ENCODE assay signal across 2 fruit fly cellular contexts in the genomic region with DNA sequence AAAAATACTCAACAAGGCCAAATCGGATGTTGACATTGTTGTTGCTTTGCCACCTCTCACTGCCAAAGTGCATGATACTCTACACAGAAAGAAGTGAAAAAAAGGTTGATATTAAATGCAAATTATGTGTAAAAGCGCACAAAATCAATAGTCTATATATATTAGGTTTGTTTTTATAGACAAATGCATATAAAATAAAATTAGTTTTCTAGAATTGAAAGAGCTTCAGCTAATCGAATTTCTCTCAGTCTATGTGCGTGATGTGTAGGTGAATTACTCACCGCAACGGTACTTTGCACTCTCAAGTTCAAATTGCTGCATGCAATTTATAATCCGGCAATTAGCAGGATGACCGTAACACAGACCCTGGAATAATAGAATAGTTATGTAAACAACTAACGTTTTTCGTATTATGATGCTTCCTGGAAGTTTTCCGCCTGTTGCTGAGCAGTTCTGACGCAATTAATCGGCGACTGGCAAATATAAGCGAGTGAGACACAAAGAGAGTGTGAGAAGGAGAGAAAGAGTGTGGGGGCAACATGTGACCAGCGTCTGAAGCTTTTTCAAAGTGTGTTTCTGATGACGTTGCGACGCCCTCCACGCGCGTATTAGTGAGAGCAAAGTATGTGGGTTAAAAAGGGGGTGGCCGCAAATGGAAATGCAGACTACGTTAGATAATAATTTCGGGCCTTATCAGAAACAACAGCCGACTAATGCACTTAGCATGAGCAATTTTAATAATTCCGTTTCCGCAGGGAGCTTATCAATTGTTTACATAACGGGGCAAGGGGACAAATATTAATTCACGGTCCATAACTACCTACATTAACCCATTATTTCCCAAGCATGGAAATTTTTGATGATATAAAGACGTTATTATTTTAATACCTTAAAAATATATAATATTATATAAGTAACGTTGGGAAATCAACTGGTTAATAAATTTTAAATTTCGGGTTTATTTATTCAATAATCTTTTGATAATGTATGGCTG.
TF ChIP-seq lines count a peak whose summit lies in the region.

No protein-coding gene starts in this region.

TF ChIP-seq in whole organism, embryonic, 481 proteins besides CTCF, POLR2A, EP300 and RAD21 (continued from another document and continues in another):
- TF ChIP-seq lov (optimal IDR thresholded peaks at IDR 0.05; lab: Kevin White, UChicago) = no peak
- peak; percentile 95 for TF ChIP-seq lov (GFP tag; IDR thresholded peaks at IDR 0.05; lab: Robert Waterston, UW)
- TF ChIP-seq CG17361 (GFP tag; IDR thresholded peaks at IDR 0.05; lab: Robert Waterston, UW) = peak; percentile 96
- no peak for TF ChIP-seq sc (optimal IDR thresholded peaks at IDR 0.05; lab: Kevin White, UChicago)
- TF ChIP-seq sc (GFP tag; optimal IDR thresholded peaks at IDR 0.05; lab: Kevin White, UChicago) = peak; percentile 74
- peak; percentile 36 for TF ChIP-seq Usf (GFP tag; optimal IDR thresholded peaks at IDR 0.05; lab: Kevin White, UChicago)
- TF ChIP-seq Side (GFP tag; optimal IDR thresholded peaks at IDR 0.05; lab: Kevin White, UChicago) = peak; percentile 75
- peak; percentile 96 for TF ChIP-seq ara (GFP tag; IDR thresholded peaks at IDR 0.05; lab: Robert Waterston, UW)
- peak; percentile 95 for TF ChIP-seq nmo (GFP tag; optimal IDR thresholded peaks at IDR 0.05; lab: Kevin White, UChicago)
- peak; percentile 94 for TF ChIP-seq chm (GFP tag; IDR thresholded peaks at IDR 0.05; lab: Robert Waterston, UW)
- TF ChIP-seq ind (GFP tag; optimal IDR thresholded peaks at IDR 0.05; lab: Kevin White, UChicago) = peak; percentile 95
- peak; percentile 87 for TF ChIP-seq slou (GFP tag; optimal IDR thresholded peaks at IDR 0.05; lab: Kevin White, UChicago)
- peak; percentile 82 for TF ChIP-seq PHDP (tag; optimal IDR thresholded peaks at IDR 0.05; lab: Kevin White, UChicago)
- no peak for TF ChIP-seq CG34224 (GFP tag; IDR thresholded peaks at IDR 0.05; lab: Robert Waterston, UW; ENCODE audit: partially characterized antibody)
- TF ChIP-seq CG9932 (GFP tag; IDR thresholded peaks at IDR 0.05; lab: Robert Waterston, UW) = peak; percentile 93
- TF ChIP-seq gfzf (GFP tag; optimal IDR thresholded peaks at IDR 0.05; lab: Kevin White, UChicago) = no peak
- peak; percentile 95 for TF ChIP-seq lab (GFP tag; optimal IDR thresholded peaks at IDR 0.05; lab: Kevin White, UChicago)
- TF ChIP-seq Fer3 (tag; optimal IDR thresholded peaks at IDR 0.05; lab: Kevin White, UChicago) = peak; percentile 94
- peak; percentile 89 for TF ChIP-seq CG11504 (tag; optimal IDR thresholded peaks at IDR 0.05; lab: Kevin White, UChicago)
- peak; percentile 97 for TF ChIP-seq CG9727 (GFP tag; optimal IDR thresholded peaks at IDR 0.05; lab: Kevin White, UChicago)
- peak; percentile 57 for TF ChIP-seq CG13894 (tag; optimal IDR thresholded peaks at IDR 0.05; lab: Kevin White, UChicago)
- TF ChIP-seq Hey (tag; optimal IDR thresholded peaks at IDR 0.05; lab: Kevin White, UChicago) = no peak
- TF ChIP-seq CG8281 (tag; optimal IDR thresholded peaks at IDR 0.05; lab: Kevin White, UChicago) = peak; percentile 71
- peak; percentile 81; the same call in 2 of the 3 replicates for TF ChIP-seq jigr1 (GFP tag; IDR thresholded peaks at IDR 0.05; lab: Robert Waterston, UW)
- TF ChIP-seq CG8089 (GFP tag; optimal IDR thresholded peaks at IDR 0.05; lab: Kevin White, UChicago) = peak; percentile 58
- TF ChIP-seq yki (optimal IDR thresholded peaks at IDR 0.05; lab: Kevin White, UChicago) = no peak
- TF ChIP-seq CG31441 (GFP tag; IDR thresholded peaks at IDR 0.05; lab: Robert Waterston, UW) = peak; percentile 94
- TF ChIP-seq Bdp1 (GFP tag; optimal IDR thresholded peaks at IDR 0.05; lab: Kevin White, UChicago) = peak; percentile 35
- peak; percentile 75 for TF ChIP-seq CG10274 (GFP tag; optimal IDR thresholded peaks at IDR 0.05; lab: Kevin White, UChicago)
- TF ChIP-seq bigmax (GFP tag; optimal IDR thresholded peaks at IDR 0.05; lab: Kevin White, UChicago) = no peak
- TF ChIP-seq CG7372 (GFP tag; IDR thresholded peaks at IDR 0.05; lab: Robert Waterston, UW) = peak; percentile 85
- TF ChIP-seq ato (GFP tag; IDR thresholded peaks at IDR 0.05; lab: Robert Waterston, UW; ENCODE audit: partially characterized antibody) = no peak
- TF ChIP-seq CG6791 (GFP tag; IDR thresholded peaks at IDR 0.05; lab: Robert Waterston, UW; ENCODE audit: partially characterized antibody) = no peak
- peak; percentile 57 for TF ChIP-seq cg (GFP tag; optimal IDR thresholded peaks at IDR 0.05; lab: Kevin White, UChicago)
- peak; percentile 88 for TF ChIP-seq gt (GFP tag; IDR thresholded peaks at IDR 0.05; lab: Robert Waterston, UW)
- TF ChIP-seq CG11398 (GFP tag; optimal IDR thresholded peaks at IDR 0.05; lab: Kevin White, UChicago) = peak; percentile 40
- peak; percentile 95 for TF ChIP-seq B-H1 (GFP tag; IDR thresholded peaks at IDR 0.05; lab: Robert Waterston, UW)
- peak; percentile 54 for TF ChIP-seq CG17912 (GFP tag; optimal IDR thresholded peaks at IDR 0.05; lab: Kevin White, UChicago)
- TF ChIP-seq salm (tag; optimal IDR thresholded peaks at IDR 0.05; lab: Kevin White, UChicago) = peak; percentile 73
- TF ChIP-seq crc (GFP tag; optimal IDR thresholded peaks at IDR 0.05; lab: Kevin White, UChicago) = no peak
- peak; percentile 37 for TF ChIP-seq p53 (GFP tag; optimal IDR thresholded peaks at IDR 0.05; lab: Kevin White, UChicago)
- peak; percentile 97 for TF ChIP-seq ci (GFP tag; IDR thresholded peaks at IDR 0.05; lab: Robert Waterston, UW)
- peak; percentile 91 for TF ChIP-seq Six4 (GFP tag; optimal IDR thresholded peaks at IDR 0.05; lab: Kevin White, UChicago)
- peak; percentile 94 for TF ChIP-seq CG11695 (GFP tag; IDR thresholded peaks at IDR 0.05; lab: Robert Waterston, UW)
- peak; percentile 91 for TF ChIP-seq Sox100B (GFP tag; optimal IDR thresholded peaks at IDR 0.05; lab: Kevin White, UChicago)
- TF ChIP-seq Ptx1 (GFP tag; IDR thresholded peaks at IDR 0.05; lab: Robert Waterston, UW) = peak; percentile 97
- TF ChIP-seq pfk (GFP tag; optimal IDR thresholded peaks at IDR 0.05; lab: Kevin White, UChicago) = no peak
- peak; percentile 98 for TF ChIP-seq sens (GFP tag; lab: Kevin White, UChicago)
- TF ChIP-seq chinmo (GFP tag; IDR thresholded peaks at IDR 0.05; lab: Robert Waterston, UW; ENCODE audit: partially characterized antibody) = peak; percentile 88
- TF ChIP-seq sim (GFP tag; IDR thresholded peaks at IDR 0.05; lab: Robert Waterston, UW) = peak; percentile 94
- TF ChIP-seq Hmx (GFP tag; optimal IDR thresholded peaks at IDR 0.05; lab: Kevin White, UChicago) = peak; percentile 74
- peak; percentile 93 for TF ChIP-seq CG15269 (tag; optimal IDR thresholded peaks at IDR 0.05; lab: Kevin White, UChicago)
- peak; percentile 94 for TF ChIP-seq CG14014 (GFP tag; IDR thresholded peaks at IDR 0.05; lab: Robert Waterston, UW)
- TF ChIP-seq Dbx (GFP tag; IDR thresholded peaks at IDR 0.05; lab: Robert Waterston, UW) = peak; percentile 94
- TF ChIP-seq C15 (GFP tag; IDR thresholded peaks at IDR 0.05; lab: Robert Waterston, UW) = peak; percentile 90; the same call in 2 of the 3 replicates
- peak; percentile 93 for TF ChIP-seq CG15601 (tag; optimal IDR thresholded peaks at IDR 0.05; lab: Kevin White, UChicago)
- peak; percentile 86 for TF ChIP-seq tio (GFP tag; optimal IDR thresholded peaks at IDR 0.05; lab: Kevin White, UChicago)
- peak; percentile 22 for TF ChIP-seq vfl (GFP tag; optimal IDR thresholded peaks at IDR 0.05; lab: Kevin White, UChicago)
- TF ChIP-seq sisA (GFP tag; IDR thresholded peaks at IDR 0.05; lab: Robert Waterston, UW) = peak; percentile 91
- peak; percentile 47 for TF ChIP-seq CG2202 (tag; optimal IDR thresholded peaks at IDR 0.05; lab: Kevin White, UChicago)

TF ChIP-seq in whole organism, prepupa, 60 proteins besides CTCF, POLR2A, EP300 and RAD21 (continued from another document):
- peak; percentile 96 for TF ChIP-seq Sox102F (GFP tag; optimal IDR thresholded peaks at IDR 0.05; lab: Kevin White, UChicago)
- peak; percentile 93 for TF ChIP-seq Sox14 (GFP tag; optimal IDR thresholded peaks at IDR 0.05; lab: Kevin White, UChicago)
- peak; percentile 94 for TF ChIP-seq CG6792 (GFP tag; optimal IDR thresholded peaks at IDR 0.05; lab: Kevin White, UChicago)
- peak; percentile 92 for TF ChIP-seq spab (GFP tag; optimal IDR thresholded peaks at IDR 0.05; lab: Kevin White, UChicago)
- peak; percentile 90 for TF ChIP-seq Blimp-1 (GFP tag; optimal IDR thresholded peaks at IDR 0.05; lab: Kevin White, UChicago)
- TF ChIP-seq topi (GFP tag; optimal IDR thresholded peaks at IDR 0.05; lab: Kevin White, UChicago) = peak; percentile 98
- peak; percentile 84 for TF ChIP-seq fd85E (GFP tag; optimal IDR thresholded peaks at IDR 0.05; lab: Kevin White, UChicago)
- peak; percentile 96 for TF ChIP-seq Smox (GFP tag; optimal IDR thresholded peaks at IDR 0.05; lab: Kevin White, UChicago)
- TF ChIP-seq salr (GFP tag; optimal IDR thresholded peaks at IDR 0.05; lab: Kevin White, UChicago) = peak; percentile 81 to 96
- peak; percentile 95 for TF ChIP-seq CG8632 (GFP tag; optimal IDR thresholded peaks at IDR 0.05; lab: Kevin White, UChicago)
- peak; percentile 96 for TF ChIP-seq CG7368 (GFP tag; optimal IDR thresholded peaks at IDR 0.05; lab: Kevin White, UChicago)
- no peak for TF ChIP-seq CG4318 (GFP tag; optimal IDR thresholded peaks at IDR 0.05; lab: Kevin White, UChicago)
- TF ChIP-seq CG6808 (GFP tag; optimal IDR thresholded peaks at IDR 0.05; lab: Kevin White, UChicago) = peak; percentile 91
- peak; percentile 85 for TF ChIP-seq CG6854 (GFP tag; optimal IDR thresholded peaks at IDR 0.05; lab: Kevin White, UChicago)
- TF ChIP-seq lz (GFP tag; optimal IDR thresholded peaks at IDR 0.05; lab: Kevin White, UChicago) = peak; percentile 95
